Fruit fly (Drosophila melanogaster): ENCODE measurements around the gene CG43330.

CG43330 gene

DNA sequence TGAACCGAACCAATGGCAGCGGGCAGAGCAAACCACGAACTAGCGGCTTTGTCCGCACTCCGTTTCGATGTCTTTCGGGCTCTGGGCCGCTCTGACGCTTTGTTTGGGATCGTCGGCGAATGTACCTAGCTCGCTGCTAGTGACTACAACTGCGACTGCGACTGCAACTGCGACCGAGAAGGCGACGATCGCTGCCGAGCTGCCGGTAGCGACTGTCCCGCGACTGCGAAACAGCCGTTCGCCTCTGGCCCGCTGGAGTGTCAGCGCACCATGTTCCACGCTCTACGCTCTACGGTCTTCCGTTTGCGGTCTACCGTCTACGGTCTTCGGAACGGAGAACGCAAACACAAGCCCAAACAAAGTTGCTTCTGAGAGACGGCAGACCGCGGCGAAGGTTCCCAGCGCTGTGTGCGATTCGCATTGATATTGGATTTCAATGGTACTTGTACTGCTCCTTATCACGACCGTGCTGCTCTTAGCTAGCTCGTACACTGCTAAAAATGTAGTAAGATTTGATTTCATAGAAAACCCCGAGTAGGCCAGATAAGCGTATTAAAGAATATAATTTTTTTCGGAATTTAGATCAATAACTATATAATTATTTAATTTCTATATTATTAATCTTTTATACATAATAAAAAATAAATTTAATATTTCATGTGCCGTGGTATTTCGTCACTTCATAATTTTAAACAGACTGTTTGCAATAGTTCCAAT, 43.1 kb downstream of the CG43330 start, which contains the start of gene laza (continued):
- no peak for TF ChIP-seq CG7271 (tag; optimal IDR thresholded peaks at IDR 0.05)
- TF ChIP-seq Elba2 (GFP tag; optimal IDR thresholded peaks at IDR 0.05), result no peak
- peak; percentile 12 for TF ChIP-seq Nf-YC (tag; optimal IDR thresholded peaks at IDR 0.05)
- no peak for TF ChIP-seq tin (GFP tag; optimal IDR thresholded peaks at IDR 0.05)
- peak; percentile 7 for TF ChIP-seq CG3281 (GFP tag; optimal IDR thresholded peaks at IDR 0.05)
- no peak for TF ChIP-seq D19B (GFP tag; optimal IDR thresholded peaks at IDR 0.05)
- no peak for TF ChIP-seq CHES-1-like (GFP tag; optimal IDR thresholded peaks at IDR 0.05)
- no peak for TF ChIP-seq lbe (GFP tag; optimal IDR thresholded peaks at IDR 0.05)
- TF ChIP-seq Adf1 (GFP tag; IDR thresholded peaks at IDR 0.05), result peak; percentile 93
- TF ChIP-seq hkb (optimal IDR thresholded peaks at IDR 0.05), result no peak
- TF ChIP-seq hkb (GFP tag; IDR thresholded peaks at IDR 0.05), result no peak
- peak; percentile 2 for TF ChIP-seq CG9727 (GFP tag; optimal IDR thresholded peaks at IDR 0.05)
- TF ChIP-seq CG17612 (GFP tag; IDR thresholded peaks at IDR 0.05), result no peak
- TF ChIP-seq repo (GFP tag; optimal IDR thresholded peaks at IDR 0.05), result no peak
- no peak for TF ChIP-seq CG6254 (GFP tag; optimal IDR thresholded peaks at IDR 0.05)
- 0 out of 2 replicates have a peak, but pooled peaks have one; percentile 27 for TF ChIP-seq CG32532 (GFP tag; IDR thresholded peaks at IDR 0.05)
- peak in 1 of 2 experiments; percentile 2 for TF ChIP-seq Trl (optimal IDR thresholded peaks at IDR 0.05)
- no peak for TF ChIP-seq Trl (GFP tag; optimal IDR thresholded peaks at IDR 0.05)
- no peak for TF ChIP-seq ken (GFP tag; IDR thresholded peaks at IDR 0.05)
- no peak for TF ChIP-seq CG10431 (GFP tag; optimal IDR thresholded peaks at IDR 0.05)
- TF ChIP-seq sna (GFP tag; IDR thresholded peaks at IDR 0.05; ENCODE audit: partially characterized antibody), result no peak
- no peak for TF ChIP-seq Lim3 (GFP tag; IDR thresholded peaks at IDR 0.05)
- TF ChIP-seq CG17568 (GFP tag; optimal IDR thresholded peaks at IDR 0.05), result no peak
- no peak for TF ChIP-seq CG12659 (GFP tag; optimal IDR thresholded peaks at IDR 0.05)
- TF ChIP-seq tna (GFP tag; IDR thresholded peaks at IDR 0.05; ENCODE audit: partially characterized antibody), result no peak
- TF ChIP-seq CG18764 (GFP tag; optimal IDR thresholded peaks at IDR 0.05), result no peak
- TF ChIP-seq odd (GFP tag; optimal IDR thresholded peaks at IDR 0.05), result no peak
- peak; percentile 23; the same call in 1 of the 3 replicates for TF ChIP-seq row (GFP tag; IDR thresholded peaks at IDR 0.05)
- no peak for TF ChIP-seq CG17829 (tag; optimal IDR thresholded peaks at IDR 0.05)
- 0 out of 2 replicates have a peak, but pooled peaks have one; percentile 19 for TF ChIP-seq Ptx1 (GFP tag; IDR thresholded peaks at IDR 0.05)
- no peak for TF ChIP-seq lilli (GFP tag; optimal IDR thresholded peaks at IDR 0.05)
- no peak for TF ChIP-seq ro (GFP tag; IDR thresholded peaks at IDR 0.05)
- no peak for TF ChIP-seq CG1024 (GFP tag; IDR thresholded peaks at IDR 0.05)
- no peak for TF ChIP-seq CG6854 (GFP tag; optimal IDR thresholded peaks at IDR 0.05)
- TF ChIP-seq CG2678 (tag; optimal IDR thresholded peaks at IDR 0.05), result peak; percentile 13
- TF ChIP-seq h (optimal IDR thresholded peaks at IDR 0.05), result no peak
- TF ChIP-seq prd (optimal IDR thresholded peaks at IDR 0.05), result no peak
- TF ChIP-seq prd (GFP tag; IDR thresholded peaks at IDR 0.05), result no peak
- 0 out of 2 replicates have a peak, but pooled peaks have one; percentile 19 for TF ChIP-seq CG14014 (GFP tag; IDR thresholded peaks at IDR 0.05)
- no peak for TF ChIP-seq CG8290 (GFP tag; optimal IDR thresholded peaks at IDR 0.05)
- TF ChIP-seq CG8290 (tag; optimal IDR thresholded peaks at IDR 0.05), result peak in 1 of 2 experiments; percentile 9
- no peak for TF ChIP-seq Atf-2 (GFP tag; optimal IDR thresholded peaks at IDR 0.05)
- no peak for TF ChIP-seq CG33557 (GFP tag; optimal IDR thresholded peaks at IDR 0.05)
- no peak for TF ChIP-seq CG1832 (GFP tag; optimal IDR thresholded peaks at IDR 0.05)
- TF ChIP-seq CG2129 (GFP tag; IDR thresholded peaks at IDR 0.05; ENCODE audit: partially characterized antibody), result no peak
- no peak for TF ChIP-seq CG4328 (GFP tag; optimal IDR thresholded peaks at IDR 0.05)
- TF ChIP-seq tio (GFP tag; optimal IDR thresholded peaks at IDR 0.05), result no peak
- no peak for TF ChIP-seq otp (GFP tag; IDR thresholded peaks at IDR 0.05)
- TF ChIP-seq NfI (GFP tag; optimal IDR thresholded peaks at IDR 0.05), result no peak
- no peak for TF ChIP-seq E2f2 (GFP tag; IDR thresholded peaks at IDR 0.05)
- no peak for TF ChIP-seq salm (tag; optimal IDR thresholded peaks at IDR 0.05)
- TF ChIP-seq CG10366 (GFP tag; IDR thresholded peaks at IDR 0.05), result no peak
